Fruit fly (Drosophila melanogaster): ENCODE measurements around the gene Anp.

DNA sequence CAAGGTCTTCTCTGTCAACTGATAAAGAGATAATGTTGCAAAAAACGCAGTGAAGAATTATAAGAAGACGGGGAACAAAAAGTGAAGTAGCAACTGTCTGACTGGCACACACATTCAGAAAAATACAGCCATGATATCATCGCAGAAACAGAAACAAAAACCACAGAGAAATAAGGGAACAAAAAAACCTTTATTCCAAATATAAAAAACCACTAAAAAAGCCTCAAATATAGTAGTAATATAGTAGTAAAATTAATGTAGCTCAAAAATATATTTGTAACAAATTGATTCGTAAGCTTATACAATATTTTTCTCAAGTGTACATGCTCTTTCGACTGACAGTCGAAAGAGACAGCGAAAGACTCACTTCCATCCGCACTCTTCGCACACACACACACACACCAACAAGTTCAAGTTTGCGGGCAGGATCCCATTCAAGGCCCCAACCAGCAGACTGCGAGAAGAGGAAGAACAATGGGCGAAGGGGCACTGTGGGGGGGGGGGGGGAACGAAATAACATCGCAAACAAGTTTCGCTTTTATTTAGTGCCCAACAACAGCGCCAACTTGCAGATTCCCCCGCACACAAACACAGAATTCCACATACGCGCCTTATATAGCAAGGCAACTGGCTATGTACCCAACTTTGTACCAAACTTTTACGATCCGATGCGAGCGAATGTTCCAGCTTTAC is 48.7 kb downstream of the Anp start:
- no peak for TF ChIP-seq CG8478 (optimal IDR thresholded peaks at IDR 0.05)
- no peak for TF ChIP-seq CTCF (optimal IDR thresholded peaks at IDR 0.05)
